Fruit fly (Drosophila melanogaster) whole organism, adult: Measurements from ENCODE around the gene RanBP3.

Experiments used
- CG12768 ChIP-seq: fragments of 200-800 bp; sonication (Bioruptor generic); optimal IDR thresholded peaks from 2 replicates; lab custom pipeline; 2017; ENCODE audit warnings: missing biosample characterization, missing genetic modification characterization, mild to moderate bottlenecking, moderate library complexity, missing genetic modification reagents
- bab1 ChIP-seq: fragments of 200-800 bp; sonication (Bioruptor generic); optimal IDR thresholded peaks from 3 replicates; lab custom pipeline; 2019; ENCODE audit warnings: missing biosample characterization, mild to moderate bottlenecking, missing genetic modification characterization, moderate library complexity
- cnc ChIP-seq, 2 experiments: fragments of >200 bp; optimal IDR thresholded peaks; 2 replicates each; lab custom pipeline; 2017
- kay ChIP-seq: fragments of 200-800 bp; sonication (Bioruptor generic); peaks from one replicate; lab custom pipeline; 2016; ENCODE audit warnings: missing biosample characterization, missing genetic modification characterization, borderline replicate concordance
- ovo ChIP-seq: fragments of 200-800 bp; sonication (Bioruptor generic); optimal IDR thresholded peaks from 2 replicates; lab custom pipeline; 2016; ENCODE audit warnings: missing biosample characterization, missing genetic modification characterization

dm6 chr3R:23709508-23710208 is 43.0 kb downstream of the RanBP3 start, which contains the start of gene CG10301:
- TF ChIP-seq bab1: no peak
- no peak for TF ChIP-seq cnc (optimal IDR thresholded peaks at IDR 0.05; lab: Kevin White, UChicago)
- no peak for TF ChIP-seq CG12768 (GFP tag; lab: Kevin White, UChicago)
- TF ChIP-seq ovo (GFP tag; lab: Kevin White, UChicago): no peak
- TF ChIP-seq kay: no peak
